Fruit fly (Drosophila melanogaster) whole organism, embryonic: ENCODE results near the gene Secp43.

Experiments used
- Ada2b ChIP-seq: fragments of 200-800 bp; sonication (Bioruptor generic); IDR thresholded peaks from 2 replicates; pipeline ENCODE4 v1.3.6; 2022; ENCODE audit warnings: missing biosample characterization, missing genetic modification characterization
- Aef1 ChIP-seq: fragments of 200-800 bp; sonication (Bioruptor generic); IDR thresholded peaks from 3 replicates; pipeline ENCODE4 v1.3.6; 2022; ENCODE audit warnings: missing biosample characterization, missing genetic modification characterization
- Atf3 ChIP-seq: fragments of 200-800 bp; sonication (Bioruptor generic); optimal IDR thresholded peaks from 3 replicates; lab custom pipeline; 2016; ENCODE audit warnings: missing biosample characterization, missing genetic modification characterization
- Awh ChIP-seq: fragments of 200-800 bp; sonication (Bioruptor generic); IDR thresholded peaks from 2 replicates; pipeline ENCODE4, ENCODE4 v1.3.6; 2022; ENCODE audit warnings: missing biosample characterization, missing genetic modification characterization
- CG12071 ChIP-seq: fragments of 200-800 bp; sonication (Bioruptor generic); optimal IDR thresholded peaks from 3 replicates; lab custom pipeline; 2018; ENCODE audit warnings: missing biosample characterization, mild to moderate bottlenecking, missing genetic modification characterization
- CG12104 ChIP-seq: fragments of 200-800 bp; sonication (Bioruptor generic); optimal IDR thresholded peaks from 3 replicates; lab custom pipeline; 2016; ENCODE audit warnings: missing biosample characterization, missing genetic modification characterization
- CG12155 ChIP-seq: fragments of 200-800 bp; sonication (Bioruptor generic); optimal IDR thresholded peaks from 3 replicates; lab custom pipeline; 2016; ENCODE audit warnings: missing biosample characterization, missing genetic modification characterization
- CG12391 ChIP-seq: fragments of 200-800 bp; sonication (Bioruptor generic); optimal IDR thresholded peaks from 3 replicates; lab custom pipeline; 2018; ENCODE audit warnings: missing biosample characterization, mild to moderate bottlenecking, missing genetic modification characterization, moderate library complexity
- CG12769 ChIP-seq: fragments of 200-800 bp; sonication (Bioruptor generic); optimal IDR thresholded peaks from 2 replicates; lab custom pipeline; 2019; ENCODE audit warnings: missing biosample characterization, mild to moderate bottlenecking, missing genetic modification characterization, moderate library complexity
- CG13287 ChIP-seq: fragments of 200-800 bp; sonication (Bioruptor generic); IDR thresholded peaks from 2 replicates; pipeline ENCODE4 v1.3.6; 2022; ENCODE audit warnings: missing biosample characterization, missing genetic modification characterization; ENCODE audit not compliant: partially characterized antibody
- CG15269 ChIP-seq: fragments of 200-800 bp; sonication (Bioruptor generic); optimal IDR thresholded peaks from 2 replicates; lab custom pipeline; 2018; ENCODE audit warnings: missing biosample characterization, mild to moderate bottlenecking, missing genetic modification characterization, moderate library complexity
- CG17328 ChIP-seq: fragments of 200-800 bp; sonication (Bioruptor generic); IDR thresholded peaks from 2 replicates; pipeline ENCODE4 v1.3.6; 2022; ENCODE audit warnings: missing biosample characterization, missing genetic modification characterization
- CG17359 ChIP-seq: fragments of 200-800 bp; sonication (Bioruptor generic); optimal IDR thresholded peaks from 3 replicates; lab custom pipeline; 2018; ENCODE audit warnings: missing biosample characterization, mild to moderate bottlenecking, missing genetic modification characterization, moderate library complexity
- CG2678 ChIP-seq: fragments of 200-800 bp; sonication (Bioruptor generic); optimal IDR thresholded peaks from 3 replicates; lab custom pipeline; 2019; ENCODE audit warnings: missing biosample characterization, mild to moderate bottlenecking, missing genetic modification characterization, moderate library complexity
- CG3163 ChIP-seq: fragments of 200-800 bp; sonication (Bioruptor generic); optimal IDR thresholded peaks from 3 replicates; lab custom pipeline; 2016; ENCODE audit warnings: missing biosample characterization, missing genetic modification characterization
- CG32767 ChIP-seq: fragments of 200-800 bp; sonication (Bioruptor generic); IDR thresholded peaks from 2 replicates; pipeline ENCODE4 v1.3.6; 2022; ENCODE audit warnings: missing biosample characterization, missing genetic modification characterization
- CG33213 ChIP-seq: fragments of 200-800 bp; sonication (Bioruptor generic); optimal IDR thresholded peaks from 3 replicates; lab custom pipeline; 2016; ENCODE audit warnings: missing biosample characterization, missing genetic modification characterization
- CG4404 ChIP-seq: fragments of 200-800 bp; sonication (Bioruptor generic); IDR thresholded peaks from 2 replicates; pipeline ENCODE4 v1.3.6; 2022; ENCODE audit warnings: missing biosample characterization, missing genetic modification characterization
- CG7357 ChIP-seq: fragments of 200-800 bp; sonication (Bioruptor generic); IDR thresholded peaks from 3 replicates; pipeline ENCODE4 v1.3.6; 2022; ENCODE audit warnings: missing biosample characterization, missing genetic modification characterization
- CG9817 ChIP-seq: fragments of 200-800 bp; sonication (Bioruptor generic); optimal IDR thresholded peaks from 2 replicates; lab custom pipeline; 2018; ENCODE audit warnings: missing biosample characterization, mild to moderate bottlenecking, missing genetic modification characterization, moderate library complexity
- CG9876 ChIP-seq: fragments of 200-800 bp; sonication (Bioruptor generic); optimal IDR thresholded peaks from 2 replicates; lab custom pipeline; 2016; ENCODE audit warnings: missing biosample characterization, missing genetic modification characterization
- Dbx ChIP-seq: fragments of 200-800 bp; sonication (Bioruptor generic); IDR thresholded peaks from 3 replicates; pipeline ENCODE4 v1.3.6; 2022; ENCODE audit warnings: missing biosample characterization, missing genetic modification characterization
- Dref ChIP-seq: fragments of 200-800 bp; sonication (Bioruptor generic); IDR thresholded peaks from 2 replicates; pipeline ENCODE4 v1.3.6; 2022; ENCODE audit warnings: missing biosample characterization, missing genetic modification characterization
- E2f1 ChIP-seq: fragments of 200-800 bp; sonication (Bioruptor generic); IDR thresholded peaks from 2 replicates; pipeline ENCODE4 v1.3.6; 2022; ENCODE audit warnings: missing biosample characterization, missing genetic modification characterization
- Eip74EF ChIP-seq, 2 experiments: fragments of 200-800 bp in 1 of 2; fragments of >200 bp in 1 of 2; sonication (Bioruptor generic) in 1 of 2; optimal IDR thresholded peaks; 2 replicates each; lab custom pipeline; 2017 to 2019; ENCODE audit warnings: missing biosample characterization in 2 of 2, missing genetic modification characterization in 2 of 2, mild to moderate bottlenecking in 1 of 2, moderate library complexity in 1 of 2
- Fer2 ChIP-seq: fragments of 200-800 bp; sonication (Bioruptor generic); optimal IDR thresholded peaks from 2 replicates; lab custom pipeline; 2018; ENCODE audit warnings: missing biosample characterization, mild to moderate bottlenecking, missing genetic modification characterization, moderate library complexity
- HLH54F ChIP-seq: fragments of 200-800 bp; sonication (Bioruptor generic); optimal IDR thresholded peaks from 3 replicates; lab custom pipeline; 2016; ENCODE audit warnings: missing biosample characterization, missing genetic modification characterization
- Hr3 ChIP-seq: fragments of 200-800 bp; sonication (Bioruptor generic); optimal IDR thresholded peaks from 3 replicates; lab custom pipeline; 2016; ENCODE audit warnings: missing biosample characterization, missing genetic modification characterization
- Hr39 ChIP-seq: fragments of >200 bp; optimal IDR thresholded peaks from 2 replicates; lab custom pipeline; 2017
- Kr ChIP-seq: fragments of 200-800 bp; sonication (Bioruptor generic); optimal IDR thresholded peaks from 2 replicates; lab custom pipeline; 2017; ENCODE audit warnings: missing biosample characterization, mild to moderate bottlenecking, missing genetic modification characterization
- Mrtf ChIP-seq: fragments of 200-800 bp; sonication (Bioruptor generic); IDR thresholded peaks from 3 replicates; pipeline ENCODE4 v1.3.6; 2022; ENCODE audit warnings: missing biosample characterization, missing genetic modification characterization
- NK7.1 ChIP-seq: fragments of 200-800 bp; sonication (Bioruptor generic); optimal IDR thresholded peaks from 3 replicates; lab custom pipeline; 2016; ENCODE audit warnings: missing biosample characterization, missing genetic modification characterization
- Nf-YA ChIP-seq: fragments of 200-800 bp; sonication (Bioruptor generic); IDR thresholded peaks from 2 replicates; pipeline ENCODE4 v1.3.6; 2022; ENCODE audit warnings: missing biosample characterization, missing genetic modification characterization
- Nf-YB ChIP-seq: fragments of 200-800 bp; sonication (Bioruptor generic); optimal IDR thresholded peaks from 3 replicates; lab custom pipeline; 2019; ENCODE audit warnings: missing biosample characterization, mild to moderate bottlenecking, missing genetic modification characterization, moderate library complexity
- Oli ChIP-seq: fragments of 200-800 bp; sonication (Bioruptor generic); optimal IDR thresholded peaks from 2 replicates; lab custom pipeline; 2018; ENCODE audit warnings: missing biosample characterization, mild to moderate bottlenecking, missing genetic modification characterization, moderate library complexity
- Tbp ChIP-seq: fragments of >200 bp; optimal IDR thresholded peaks from 2 replicates; lab custom pipeline; 2018; ENCODE audit warnings: missing biosample characterization, missing genetic modification characterization
- amos ChIP-seq: fragments of 200-800 bp; sonication (Bioruptor generic); IDR thresholded peaks from 2 replicates; pipeline ENCODE4 v1.3.6; 2022; ENCODE audit warnings: missing biosample characterization, missing genetic modification characterization; ENCODE audit not compliant: partially characterized antibody
- cas ChIP-seq: fragments of 200-800 bp; sonication (Bioruptor generic); IDR thresholded peaks from 2 replicates; pipeline ENCODE4 v1.3.6; 2022; ENCODE audit warnings: missing biosample characterization, missing genetic modification characterization
- caup ChIP-seq: fragments of 200-800 bp; sonication (Bioruptor generic); optimal IDR thresholded peaks from 3 replicates; lab custom pipeline; 2017; ENCODE audit warnings: missing biosample characterization, mild to moderate bottlenecking, missing genetic modification characterization, moderate library complexity; ENCODE audit not compliant: severe bottlenecking
- dati ChIP-seq: fragments of 200-800 bp; sonication (Bioruptor generic); IDR thresholded peaks from 2 replicates; pipeline ENCODE4 v1.3.6; 2022; ENCODE audit warnings: missing biosample characterization, missing genetic modification characterization
- dimm ChIP-seq: fragments of 200-800 bp; sonication (Bioruptor generic); IDR thresholded peaks from 2 replicates; pipeline ENCODE4 v1.3.6; 2022; ENCODE audit warnings: missing biosample characterization, missing genetic modification characterization
- ewg ChIP-seq: fragments of 200-800 bp; sonication (Bioruptor generic); optimal IDR thresholded peaks from 3 replicates; lab custom pipeline; 2017; ENCODE audit warnings: mild to moderate bottlenecking, missing biosample characterization, missing genetic modification reagents, missing genetic modification characterization
- gt ChIP-seq: fragments of 200-800 bp; sonication (Bioruptor generic); IDR thresholded peaks from 2 replicates; pipeline ENCODE4 v1.3.6; 2022; ENCODE audit warnings: missing biosample characterization, missing genetic modification characterization
- pho ChIP-seq: fragments of 200-800 bp; sonication (Bioruptor generic); optimal IDR thresholded peaks from 2 replicates; lab custom pipeline; 2016; ENCODE audit warnings: missing biosample characterization, missing genetic modification characterization
- phol ChIP-seq: fragments of 200-800 bp; sonication (Bioruptor generic); optimal IDR thresholded peaks from 3 replicates; lab custom pipeline; 2018; ENCODE audit warnings: missing biosample characterization, mild to moderate bottlenecking, missing genetic modification characterization, moderate library complexity
- pum ChIP-seq: fragments of 200-800 bp; sonication (Bioruptor generic); optimal IDR thresholded peaks from 2 replicates; lab custom pipeline; 2016; ENCODE audit warnings: missing biosample characterization, missing genetic modification characterization
- pzg ChIP-seq: fragments of 200-800 bp; sonication (Bioruptor generic); optimal IDR thresholded peaks from 3 replicates; lab custom pipeline; 2018; ENCODE audit warnings: missing biosample characterization, mild to moderate bottlenecking, missing genetic modification characterization, moderate library complexity
- sens-2 ChIP-seq: fragments of 200-800 bp; sonication (Bioruptor generic); IDR thresholded peaks from 2 replicates; pipeline ENCODE4 v1.3.6; 2022; ENCODE audit warnings: missing biosample characterization, missing genetic modification characterization
- sug ChIP-seq: fragments of 200-800 bp; optimal IDR thresholded peaks from 2 replicates; lab custom pipeline; 2019; ENCODE audit warnings: missing biosample characterization, mild to moderate bottlenecking, missing genetic modification characterization, moderate library complexity
- tin ChIP-seq: fragments of 200-800 bp; sonication (Bioruptor generic); optimal IDR thresholded peaks from 3 replicates; lab custom pipeline; 2016; ENCODE audit warnings: missing biosample characterization, missing genetic modification characterization
- wdn ChIP-seq: fragments of 200-800 bp; sonication (Bioruptor generic); IDR thresholded peaks from 2 replicates; pipeline ENCODE4 v1.3.6; 2022; ENCODE audit warnings: missing biosample characterization, missing genetic modification characterization
- yki ChIP-seq: fragments of >200 bp; optimal IDR thresholded peaks from 3 replicates; lab custom pipeline; 2018

The Secp43 gene

DNA sequence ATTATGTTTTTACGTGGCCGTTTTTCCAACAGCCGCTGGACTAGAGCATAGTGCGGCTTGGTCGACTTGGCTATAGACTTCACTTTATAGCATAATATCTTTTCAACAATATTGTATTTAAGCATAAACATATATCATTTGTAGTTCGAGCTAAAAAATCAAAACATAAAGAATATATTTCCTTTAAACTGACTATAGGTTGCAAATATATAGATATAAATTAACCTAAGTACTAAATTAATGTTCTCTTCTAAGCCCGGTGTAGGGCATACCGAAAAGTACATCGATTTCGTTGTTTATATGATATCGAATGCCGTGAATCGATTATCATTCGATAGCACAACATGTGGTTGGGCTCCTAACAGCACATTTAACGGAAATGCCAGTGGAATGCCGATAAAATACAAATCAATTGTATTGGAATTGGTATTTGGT lies 5.7 kb downstream of the Secp43 start, which contains the start of gene MFS18 (continued):
- TF ChIP-seq Atf3 (peak; percentile 69), Dbx (GFP tag; lab: Robert Waterston, UW) (peak; percentile 98), pho (peak; percentile 87), CG4404 (GFP tag; lab: Robert Waterston, UW) (peak; percentile 98), ewg (GFP tag; lab: Kevin White, UChicago) (peak; percentile 88), HLH54F (GFP tag; lab: Kevin White, UChicago) (peak; percentile 88), CG17328 (peak; percentile 99), CG12155 (GFP tag; lab: Kevin White, UChicago) (peak; percentile 94), CG33213 (GFP tag; lab: Kevin White, UChicago) (peak; percentile 68), E2f1 (GFP tag; lab: Robert Waterston, UW) (peak; percentile 99), CG17359 (peak; percentile 100), CG9817 (tag; lab: Kevin White, UChicago) (peak; percentile 87), CG12104 (GFP tag; lab: Kevin White, UChicago) (peak; percentile 94), Oli (tag; lab: Kevin White, UChicago) (peak; percentile 95), Mrtf (GFP tag; lab: Robert Waterston, UW) (peak; percentile 96), yki (no peak), Kr (GFP tag; lab: Kevin White, UChicago) (no peak), CG9876 (GFP tag; lab: Kevin White, UChicago) (peak; percentile 60), pum (GFP tag; lab: Kevin White, UChicago) (peak; percentile 80), dati (GFP tag; lab: Robert Waterston, UW) (peak; percentile 97), dimm (GFP tag; lab: Robert Waterston, UW) (peak; percentile 98), Hr39 (no peak), CG7357 (peak; percentile 96), tin (GFP tag; lab: Kevin White, UChicago) (peak; percentile 99), Dref (peak; percentile 85), CG13287 (GFP tag; lab: Robert Waterston, UW) (peak; percentile 67), Nf-YB (GFP tag; lab: Kevin White, UChicago) (peak; percentile 84), CG32767 (peak; percentile 99), Tbp (GFP tag; lab: Kevin White, UChicago) (no peak), sens-2 (peak; percentile 97), CG12391 (tag; lab: Kevin White, UChicago) (peak; percentile 98), caup (GFP tag; lab: Kevin White, UChicago) (peak; percentile 97), pzg (GFP tag; lab: Kevin White, UChicago) (peak; percentile 45), Fer2 (tag; lab: Kevin White, UChicago) (peak; percentile 96), Hr3 (peak; percentile 98), gt (GFP tag; lab: Robert Waterston, UW) (peak; percentile 96), phol (tag; lab: Kevin White, UChicago) (peak; percentile 99), sug (tag; lab: Kevin White, UChicago) (peak; percentile 82), amos (GFP tag; lab: Robert Waterston, UW) (peak; percentile 77; the same call in 1 of the 2 replicates), CG2678 (peak; percentile 99), wdn (GFP tag; lab: Robert Waterston, UW) (peak; percentile 98), CG3163 (peak; percentile 16), Aef1 (peak; percentile 98), CG15269 (peak; percentile 95), CG12769 (tag; lab: Kevin White, UChicago) (no peak), Awh (peak; percentile 99), Ada2b (peak; percentile 98), CG12071 (GFP tag; lab: Kevin White, UChicago) (peak; percentile 97), cas (peak; percentile 98), Nf-YA (GFP tag; lab: Robert Waterston, UW) (peak; percentile 98), Eip74EF (GFP tag; optimal IDR thresholded peaks at IDR 0.05; lab: Kevin White, UChicago) (peak in 1 of 2 experiments; percentile 94), NK7.1 (peak; percentile 92)
